Fruit fly (Drosophila melanogaster) whole organism, embryonic: ENCODE measurements around the gene CG7320.
A peak's percentile ranks its signal among the peaks of the same experiment; 100 is the strongest.

Experiments
- Adf1 ChIP-seq: fragments of 200-800 bp; sonication (Bioruptor generic); IDR thresholded peaks from 2 replicates; pipeline ENCODE4 v1.3.6; 2022; ENCODE audit warnings: missing biosample characterization, missing genetic modification characterization
- Aef1 ChIP-seq: fragments of 200-800 bp; sonication (Bioruptor generic); IDR thresholded peaks from 3 replicates; pipeline ENCODE4 v1.3.6; 2022; ENCODE audit warnings: missing biosample characterization, missing genetic modification characterization
- Atf3 ChIP-seq: fragments of 200-800 bp; sonication (Bioruptor generic); optimal IDR thresholded peaks from 3 replicates; lab custom pipeline; 2016; ENCODE audit warnings: missing biosample characterization, missing genetic modification characterization
- B-H1 ChIP-seq: fragments of 200-800 bp; sonication (Bioruptor generic); IDR thresholded peaks from 3 replicates; pipeline ENCODE4 v1.3.6; 2022; ENCODE audit warnings: missing biosample characterization, missing genetic modification characterization
- CG10267 ChIP-seq: fragments of 200-800 bp; sonication (Bioruptor generic); optimal IDR thresholded peaks from 2 replicates; lab custom pipeline; 2018; ENCODE audit warnings: missing biosample characterization, mild to moderate bottlenecking, missing genetic modification characterization, moderate library complexity
- CG11093 ChIP-seq: fragments of 200-800 bp; sonication (Bioruptor generic); IDR thresholded peaks from 3 replicates; pipeline ENCODE4 v1.3.6; 2022; ENCODE audit warnings: missing biosample characterization, missing genetic modification characterization
- CG12155 ChIP-seq: fragments of 200-800 bp; sonication (Bioruptor generic); optimal IDR thresholded peaks from 3 replicates; lab custom pipeline; 2016; ENCODE audit warnings: missing biosample characterization, missing genetic modification characterization
- CG12391 ChIP-seq: fragments of 200-800 bp; sonication (Bioruptor generic); optimal IDR thresholded peaks from 3 replicates; lab custom pipeline; 2018; ENCODE audit warnings: missing biosample characterization, mild to moderate bottlenecking, missing genetic modification characterization, moderate library complexity
- CG12769 ChIP-seq: fragments of 200-800 bp; sonication (Bioruptor generic); optimal IDR thresholded peaks from 2 replicates; lab custom pipeline; 2019; ENCODE audit warnings: missing biosample characterization, mild to moderate bottlenecking, missing genetic modification characterization, moderate library complexity
- CG15514 ChIP-seq: fragments of 200-800 bp; sonication (Bioruptor generic); optimal IDR thresholded peaks from 3 replicates; lab custom pipeline; 2017; ENCODE audit warnings: missing biosample characterization, missing genetic modification characterization, mild to moderate bottlenecking, moderate library complexity, missing genetic modification reagents
- CG15696 ChIP-seq: fragments of 200-800 bp; sonication (Bioruptor generic); optimal IDR thresholded peaks from 2 replicates; lab custom pipeline; 2019; ENCODE audit warnings: missing biosample characterization, mild to moderate bottlenecking, missing genetic modification characterization, moderate library complexity
- CG1602 ChIP-seq: fragments of 200-800 bp; sonication (Bioruptor generic); optimal IDR thresholded peaks from 3 replicates; lab custom pipeline; 2016; ENCODE audit warnings: missing biosample characterization, missing genetic modification characterization
- CG17186 ChIP-seq: fragments of 200-800 bp; sonication (Bioruptor generic); optimal IDR thresholded peaks from 3 replicates; lab custom pipeline; 2017; ENCODE audit warnings: missing biosample characterization, missing genetic modification reagents, missing genetic modification characterization
- CG17361 ChIP-seq: fragments of 200-800 bp; sonication (Bioruptor generic); IDR thresholded peaks from 3 replicates; pipeline ENCODE4 v1.3.6; 2022; ENCODE audit warnings: missing biosample characterization, missing genetic modification characterization
- CG17568 ChIP-seq: fragments of 200-800 bp; sonication (Bioruptor generic); optimal IDR thresholded peaks from 2 replicates; lab custom pipeline; 2018; ENCODE audit warnings: missing biosample characterization, mild to moderate bottlenecking, missing genetic modification characterization, moderate library complexity
- CG1792 ChIP-seq: fragments of 200-800 bp; sonication (Bioruptor generic); optimal IDR thresholded peaks from 2 replicates; lab custom pipeline; 2016; ENCODE audit warnings: missing biosample characterization, missing genetic modification characterization
- CG2116 ChIP-seq: fragments of 200-800 bp; sonication (Bioruptor generic); optimal IDR thresholded peaks from 3 replicates; lab custom pipeline; 2018; ENCODE audit warnings: missing biosample characterization, mild to moderate bottlenecking, missing genetic modification characterization
- CG2889 ChIP-seq: fragments of 200-800 bp; sonication (Bioruptor generic); IDR thresholded peaks from 3 replicates; pipeline ENCODE4 v1.3.6; 2022; ENCODE audit warnings: missing biosample characterization, missing genetic modification characterization
- CG31365 ChIP-seq: fragments of 200-800 bp; sonication (Bioruptor generic); optimal IDR thresholded peaks from 2 replicates; lab custom pipeline; 2018; ENCODE audit warnings: missing biosample characterization, mild to moderate bottlenecking, missing genetic modification characterization
- CG32767 ChIP-seq: fragments of 200-800 bp; sonication (Bioruptor generic); IDR thresholded peaks from 2 replicates; pipeline ENCODE4 v1.3.6; 2022; ENCODE audit warnings: missing biosample characterization, missing genetic modification characterization
- CG3847 ChIP-seq: fragments of 200-800 bp; sonication (Bioruptor generic); IDR thresholded peaks from 2 replicates; pipeline ENCODE4 v1.3.6; 2022; ENCODE audit warnings: missing biosample characterization, missing genetic modification characterization
- CG8478 ChIP-seq: fragments of >200 bp; optimal IDR thresholded peaks from 2 replicates; lab custom pipeline; 2018
- CG9609 ChIP-seq: fragments of 200-800 bp; sonication (Bioruptor generic); optimal IDR thresholded peaks from 3 replicates; lab custom pipeline; 2016; ENCODE audit warnings: missing biosample characterization, missing genetic modification characterization
- Chrac-16 ChIP-seq: fragments of 200-800 bp; sonication (Bioruptor generic); optimal IDR thresholded peaks from 3 replicates; lab custom pipeline; 2016; ENCODE audit warnings: missing biosample characterization, missing genetic modification characterization
- Dip3 ChIP-seq: fragments of 200-800 bp; sonication (Bioruptor generic); optimal IDR thresholded peaks from 3 replicates; lab custom pipeline; 2016; ENCODE audit warnings: missing biosample characterization, missing genetic modification characterization
- Ets97D ChIP-seq: fragments of 200-800 bp; sonication (Bioruptor generic); optimal IDR thresholded peaks from 3 replicates; lab custom pipeline; 2016; ENCODE audit warnings: missing biosample characterization, missing genetic modification characterization
- Fer2 ChIP-seq: fragments of 200-800 bp; sonication (Bioruptor generic); optimal IDR thresholded peaks from 2 replicates; lab custom pipeline; 2018; ENCODE audit warnings: missing biosample characterization, mild to moderate bottlenecking, missing genetic modification characterization, moderate library complexity
- GATAe ChIP-seq: fragments of 200-800 bp; sonication (Bioruptor generic); conservative IDR thresholded peaks from 2 replicates; pipeline ENCODE4 v1.3.6; 2022; ENCODE audit warnings: missing biosample characterization, missing genetic modification characterization
- Lim3 ChIP-seq: fragments of 200-800 bp; sonication (Bioruptor generic); IDR thresholded peaks from 2 replicates; pipeline ENCODE4 v1.3.6; 2022; ENCODE audit warnings: missing biosample characterization, missing genetic modification characterization
- NFAT ChIP-seq: fragments of 200-800 bp; sonication (Bioruptor generic); IDR thresholded peaks from 2 replicates; pipeline ENCODE4 v1.3.6; 2022; ENCODE audit warnings: missing biosample characterization, missing genetic modification characterization
- Oaz ChIP-seq: fragments of 200-800 bp; sonication (Bioruptor generic); IDR thresholded peaks from 2 replicates; pipeline ENCODE4 v1.3.6; 2022; ENCODE audit warnings: missing biosample characterization, missing genetic modification characterization
- Spps ChIP-seq: fragments of 200-800 bp; sonication (Bioruptor generic); optimal IDR thresholded peaks from 2 replicates; lab custom pipeline; 2018; ENCODE audit warnings: missing biosample characterization, mild to moderate bottlenecking, missing genetic modification characterization
- Sry-δ ChIP-seq: fragments of 200-800 bp; sonication (Bioruptor generic); optimal IDR thresholded peaks from 2 replicates; lab custom pipeline; 2016; ENCODE audit warnings: missing biosample characterization, missing genetic modification characterization
- Trl ChIP-seq, 3 experiments: fragments of >200 bp in 2 of 3; fragments of 200-800 bp in 1 of 3; sonication (Bioruptor generic) in 1 of 3; optimal IDR thresholded peaks; 2 replicates in 1 of 3; 3 replicates in 2 of 3; lab custom pipeline; 2016 to 2017; ENCODE audit warnings: missing biosample characterization in 1 of 3, missing genetic modification characterization in 1 of 3
- bbx ChIP-seq: fragments of 200-800 bp; sonication (Bioruptor generic); IDR thresholded peaks from 2 replicates; pipeline ENCODE4 v1.3.6; 2022; ENCODE audit warnings: missing biosample characterization, missing genetic modification characterization; ENCODE audit not compliant: partially characterized antibody
- chif ChIP-seq, 2 experiments: fragments of 200-800 bp; sonication (Bioruptor generic); optimal IDR thresholded peaks; 3 replicates each; lab custom pipeline; 2016; ENCODE audit warnings: missing biosample characterization in 2 of 2, missing genetic modification characterization in 2 of 2
- cwo ChIP-seq: fragments of 200-800 bp; sonication (Bioruptor generic); optimal IDR thresholded peaks from 3 replicates; lab custom pipeline; 2017; ENCODE audit warnings: missing biosample characterization, missing genetic modification characterization, mild to moderate bottlenecking, moderate library complexity, missing genetic modification reagents
- en ChIP-seq: fragments of 200-800 bp; sonication (Bioruptor generic); optimal IDR thresholded peaks from 2 replicates; lab custom pipeline; 2016; ENCODE audit warnings: missing biosample characterization, missing genetic modification characterization
- fu2 ChIP-seq: fragments of 200-800 bp; sonication (Bioruptor generic); optimal IDR thresholded peaks from 2 replicates; lab custom pipeline; 2016; ENCODE audit warnings: missing biosample characterization, missing genetic modification characterization
- gcm2 ChIP-seq: fragments of 200-800 bp; sonication (Bioruptor generic); optimal IDR thresholded peaks from 2 replicates; lab custom pipeline; 2016; ENCODE audit warnings: missing biosample characterization, missing genetic modification characterization
- gsb ChIP-seq: fragments of 200-800 bp; sonication (Bioruptor generic); IDR thresholded peaks from 2 replicates; pipeline ENCODE4 v1.3.6; 2022; ENCODE audit warnings: missing biosample characterization, missing genetic modification characterization
- gsb-n ChIP-seq: fragments of 200-800 bp; sonication (Bioruptor generic); optimal IDR thresholded peaks from 3 replicates; lab custom pipeline; 2018; ENCODE audit warnings: missing biosample characterization, mild to moderate bottlenecking, missing genetic modification characterization
- inv ChIP-seq: fragments of 200-800 bp; sonication (Bioruptor generic); IDR thresholded peaks from 2 replicates; pipeline ENCODE4 v1.3.6; 2022; ENCODE audit warnings: missing biosample characterization, missing genetic modification characterization; ENCODE audit not compliant: partially characterized antibody
- phol ChIP-seq: fragments of 200-800 bp; sonication (Bioruptor generic); optimal IDR thresholded peaks from 3 replicates; lab custom pipeline; 2018; ENCODE audit warnings: missing biosample characterization, mild to moderate bottlenecking, missing genetic modification characterization, moderate library complexity
- pzg ChIP-seq: fragments of 200-800 bp; sonication (Bioruptor generic); optimal IDR thresholded peaks from 3 replicates; lab custom pipeline; 2018; ENCODE audit warnings: missing biosample characterization, mild to moderate bottlenecking, missing genetic modification characterization, moderate library complexity
- ro ChIP-seq: fragments of 200-800 bp; sonication (Bioruptor generic); IDR thresholded peaks from 2 replicates; pipeline ENCODE4 v1.3.6; 2022; ENCODE audit warnings: missing biosample characterization, missing genetic modification characterization
- row ChIP-seq: fragments of 200-800 bp; sonication (Bioruptor generic); IDR thresholded peaks from 3 replicates; pipeline ENCODE4 v1.3.6; 2022; ENCODE audit warnings: missing biosample characterization, missing genetic modification characterization
- slp2 ChIP-seq: fragments of 200-800 bp; sonication (Bioruptor generic); optimal IDR thresholded peaks from 2 replicates; lab custom pipeline; 2016; ENCODE audit warnings: missing biosample characterization, missing genetic modification characterization
- so ChIP-seq: fragments of 200-800 bp; sonication (Bioruptor generic); IDR thresholded peaks from 3 replicates; pipeline ENCODE4 v1.3.6; 2022; ENCODE audit warnings: missing biosample characterization, missing genetic modification characterization
- usp ChIP-seq: fragments of >200 bp; optimal IDR thresholded peaks from 2 replicates; lab custom pipeline; 2017; ENCODE audit warnings: missing biosample characterization, missing genetic modification characterization

The CG7320 gene

DNA sequence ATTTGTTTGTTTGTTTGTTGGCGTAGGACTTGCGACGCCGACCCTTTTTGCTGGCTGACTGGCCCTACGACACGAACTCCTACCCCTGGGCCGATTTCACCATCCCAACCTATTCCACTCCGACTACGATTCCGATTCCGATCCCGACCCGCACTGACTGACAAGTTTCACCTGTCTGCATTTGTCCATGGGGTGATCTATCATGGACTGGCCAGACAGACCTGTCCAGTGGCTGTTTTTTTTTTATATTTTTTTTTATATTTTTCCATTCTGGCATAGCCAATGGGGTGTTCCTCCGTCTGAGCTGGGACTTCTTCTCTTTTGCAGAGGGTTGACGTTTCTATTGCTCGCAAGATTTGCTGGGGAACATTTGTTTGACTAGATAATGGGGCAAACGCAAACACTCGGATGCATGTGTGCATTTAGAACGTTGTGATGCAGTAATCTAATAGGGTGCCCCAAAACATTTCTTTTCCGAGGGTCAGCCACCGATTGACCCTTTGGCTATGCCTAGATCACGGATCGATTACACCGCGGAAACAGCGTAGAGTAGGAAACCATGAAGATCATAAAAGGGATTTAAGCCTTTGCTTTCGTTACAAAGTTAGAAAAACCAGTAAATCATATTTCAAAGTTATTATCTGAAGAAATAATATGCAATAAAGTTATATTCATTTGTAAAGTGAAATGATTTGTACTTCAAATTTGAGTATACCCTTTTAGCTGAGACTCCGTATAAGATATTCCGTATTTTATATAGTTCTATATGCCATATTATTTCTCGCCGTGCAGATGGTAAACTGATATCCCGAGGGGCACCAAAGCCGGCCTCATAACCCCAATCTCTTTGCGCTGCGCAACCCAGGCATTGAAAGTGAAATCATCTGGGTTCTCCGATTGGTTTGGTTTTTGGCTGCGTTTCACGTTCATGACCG is 24.4 kb downstream of the CG7320 start (continued):
- TF ChIP-seq Ets97D (GFP tag; lab: Kevin White, UChicago): no peak
- TF ChIP-seq Dip3: no peak
- no peak for TF ChIP-seq NFAT (GFP tag; lab: Robert Waterston, UW)
- TF ChIP-seq cwo (GFP tag; lab: Kevin White, UChicago): no peak
- no peak for TF ChIP-seq Fer2 (tag; lab: Kevin White, UChicago)
- peak; percentile 83 for TF ChIP-seq CG15696 (tag; lab: Kevin White, UChicago)
- TF ChIP-seq CG12391: peak; percentile 76
- TF ChIP-seq CG3847 (GFP tag; lab: Robert Waterston, UW): no peak
- peak; percentile 6 for TF ChIP-seq CG12155 (GFP tag; lab: Kevin White, UChicago)
- TF ChIP-seq so (GFP tag; lab: Robert Waterston, UW): peak; percentile 62; the same call in 1 of the 3 replicates
- no peak for TF ChIP-seq CG32767 (GFP tag; lab: Robert Waterston, UW)
- no peak for TF ChIP-seq GATAe (GFP tag; lab: Robert Waterston, UW)
- TF ChIP-seq CG11093 (GFP tag; lab: Robert Waterston, UW): 0 out of 3 replicates have a peak, but pooled peaks have one; percentile 10
- no peak for TF ChIP-seq CG2889 (GFP tag; lab: Robert Waterston, UW)
- TF ChIP-seq en (GFP tag; lab: Kevin White, UChicago): no peak
- no peak for TF ChIP-seq gcm2
- no peak for TF ChIP-seq Atf3 (GFP tag; lab: Kevin White, UChicago)
- TF ChIP-seq Chrac-16: peak; percentile 55
- peak; percentile 62 for TF ChIP-seq CG10267 (tag; lab: Kevin White, UChicago)
- no peak for TF ChIP-seq inv (GFP tag; lab: Robert Waterston, UW)
- TF ChIP-seq pzg (GFP tag; lab: Kevin White, UChicago): no peak
- TF ChIP-seq CG15514: no peak
- no peak for TF ChIP-seq gsb (GFP tag; lab: Robert Waterston, UW)
- peak; percentile 15 for TF ChIP-seq CG9609 (GFP tag; lab: Kevin White, UChicago)
- no peak for TF ChIP-seq usp (GFP tag; lab: Kevin White, UChicago)
- no peak for TF ChIP-seq Oaz (GFP tag; lab: Robert Waterston, UW)
- TF ChIP-seq Spps (tag; lab: Kevin White, UChicago): peak; percentile 73
- no peak for TF ChIP-seq CG1792 (GFP tag; lab: Kevin White, UChicago)
- no peak for TF ChIP-seq CG17568 (GFP tag; lab: Kevin White, UChicago)
- no peak for TF ChIP-seq Aef1
- peak; percentile 27 for TF ChIP-seq CG17186 (GFP tag; lab: Kevin White, UChicago)
- TF ChIP-seq bbx (GFP tag; lab: Robert Waterston, UW): no peak
- peak; percentile 82 for TF ChIP-seq phol (tag; lab: Kevin White, UChicago)
- TF ChIP-seq CG1602 (GFP tag; lab: Kevin White, UChicago): peak; percentile 52
- no peak for TF ChIP-seq Adf1
- TF ChIP-seq CG2116: peak; percentile 14
- TF ChIP-seq Sry-δ: no peak
- TF ChIP-seq CG8478: no peak
- TF ChIP-seq Trl (optimal IDR thresholded peaks at IDR 0.05; lab: Kevin White, UChicago): no peak
- TF ChIP-seq Trl (GFP tag; optimal IDR thresholded peaks at IDR 0.05; lab: Kevin White, UChicago): no peak
- no peak for TF ChIP-seq slp2 (GFP tag; lab: Kevin White, UChicago)
- peak; percentile 21 for TF ChIP-seq CG12769 (tag; lab: Kevin White, UChicago)
- TF ChIP-seq gsb-n: peak; percentile 77
- peak; percentile 78 for TF ChIP-seq CG17361 (GFP tag; lab: Robert Waterston, UW)
- TF ChIP-seq fu2 (GFP tag; lab: Kevin White, UChicago): no peak
- peak in 1 of 2 experiments; percentile 59 for TF ChIP-seq chif (GFP tag; optimal IDR thresholded peaks at IDR 0.05; lab: Kevin White, UChicago)
- TF ChIP-seq B-H1 (GFP tag; lab: Robert Waterston, UW): no peak
- TF ChIP-seq ro (GFP tag; lab: Robert Waterston, UW): no peak
- no peak for TF ChIP-seq Lim3 (GFP tag; lab: Robert Waterston, UW)
- peak; percentile 39; the same call in 2 of the 3 replicates for TF ChIP-seq row (GFP tag; lab: Robert Waterston, UW)
- TF ChIP-seq CG31365 (tag; lab: Kevin White, UChicago): no peak
